Worm (Caenorhabditis elegans): ENCODE measurements around the gene clec-199.
A peak's percentile ranks its signal among the peaks of the same experiment; 100 is the strongest.

clec-199 gene

DNA sequence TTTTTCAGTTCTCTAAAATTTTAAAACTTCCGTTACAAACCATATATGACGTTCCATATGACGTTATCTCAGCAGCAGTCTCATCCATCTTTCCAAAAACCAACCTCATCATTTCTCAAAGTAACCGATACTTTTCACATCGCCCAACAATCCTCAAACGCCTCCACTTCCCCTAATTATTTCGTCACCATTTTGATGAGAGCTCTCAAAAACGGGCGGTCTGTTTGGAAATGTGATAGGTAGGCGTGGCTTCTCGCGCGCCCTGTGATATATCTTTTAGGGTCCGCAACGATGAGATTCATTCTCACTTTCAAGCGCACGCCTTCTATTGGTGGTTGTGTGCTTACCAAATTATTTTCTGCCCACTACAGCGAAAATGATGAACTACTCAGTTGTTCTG is 16.6 kb downstream of the clec-199 start, which contains the start of gene trh-1:
trh-1 (plus strand) TSS at position 301 of the 400 bp plus-strand sequence.
- TF ChIP-seq madf-9 (GFP tag; conservative IDR thresholded peaks at IDR 0.05) (no peak), aha-1 (tag) (no peak), dmd-6 (GFP tag; IDR thresholded peaks at IDR 0.05) (no peak), Y48G9A.11 (GFP tag; IDR thresholded peaks at IDR 0.05) (no peak), hlh-11 (tag; optimal IDR thresholded peaks at IDR 0.05) (no peak), ceh-28 (tag; optimal IDR thresholded peaks at IDR 0.05) (no peak), lin-38 (GFP tag; IDR thresholded peaks at IDR 0.05) (no peak)

DNA sequence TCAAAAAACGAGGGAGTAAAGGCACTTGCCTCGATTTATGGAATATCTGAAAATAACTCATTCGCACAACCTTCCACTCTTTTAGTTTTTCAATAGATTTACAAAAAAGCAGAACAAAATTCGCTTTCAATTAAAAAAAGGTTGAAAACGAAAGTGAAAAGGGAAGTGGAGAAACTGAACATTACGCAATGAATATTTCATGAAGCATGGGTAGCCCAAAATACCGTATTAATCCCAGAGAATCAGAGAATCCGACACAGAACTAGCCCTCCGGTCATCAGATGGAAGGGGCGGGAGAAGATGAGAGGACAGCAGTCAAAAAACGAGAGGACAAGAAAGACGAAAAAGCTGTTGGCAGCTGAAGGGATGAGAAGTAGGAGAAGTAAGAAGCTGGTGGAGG is 19.8 kb downstream of the clec-199 start, which contains the start of gene C30H6.5:
C30H6.5 (plus strand) TSS at position 301 of the 400 bp plus-strand sequence.
- TF ChIP-seq hif-1 (tag; optimal IDR thresholded peaks at IDR 0.05) (no peak), T26A8.4 (GFP tag; IDR thresholded peaks at IDR 0.05) (no peak), dpl-1 (GFP tag; optimal IDR thresholded peaks at IDR 0.05) (no peak), lin-13 (GFP tag; optimal IDR thresholded peaks at IDR 0.05) (no peak), snpc-1.2 (GFP tag; IDR thresholded peaks at IDR 0.05) (no peak), sdz-12 (GFP tag; optimal IDR thresholded peaks at IDR 0.05) (no peak), tra-1 (GFP tag; IDR thresholded peaks at IDR 0.05) (no peak), ama-1 (optimal IDR thresholded peaks at IDR 0.05) (no peak), mxl-3 (GFP tag; optimal IDR thresholded peaks at IDR 0.05) (no peak), jun-1 (tag; optimal IDR thresholded peaks at IDR 0.05) (no peak), ztf-7 (tag; optimal IDR thresholded peaks at IDR 0.05) (no peak), nhr-10 (tag; optimal IDR thresholded peaks at IDR 0.05) (no peak), lir-3 (tag; optimal IDR thresholded peaks at IDR 0.05) (no peak), mes-2 (tag; optimal IDR thresholded peaks at IDR 0.05; ENCODE audit: poor library complexity, severe bottlenecking) (no peak), attf-4 (tag; optimal IDR thresholded peaks at IDR 0.05) (no peak), daf-12 (tag; optimal IDR thresholded peaks at IDR 0.05) (no peak), zfp-3 (GFP tag; conservative IDR thresholded peaks at IDR 0.05) (no peak), mdl-1 (tag; optimal IDR thresholded peaks at IDR 0.05) (no peak), ceh-62 (tag; optimal IDR thresholded peaks at IDR 0.05) (no peak), pha-4 (GFP tag; IDR thresholded peaks at IDR 0.05) (no peak), pha-4 (tag; optimal IDR thresholded peaks at IDR 0.05) (no peak)

ce11 chrIV:17376127-17376526 is 24.4 kb downstream of the clec-199 start, which contains the start of gene haf-1:
Gene haf-1, plus strand, starts transcription at chrIV:17376427.
- TF ChIP-seq daf-16 (GFP tag; optimal IDR thresholded peaks at IDR 0.05) (no peak), daf-16 (tag; optimal IDR thresholded peaks at IDR 0.05) (peak; percentile 59), sdz-12 (GFP tag; optimal IDR thresholded peaks at IDR 0.05) (no peak)

ce11 chrIV:17380061-17380680 is 28.5 kb downstream of the clec-199 start, which contains the start of the genes C30H6.9 and dlat-2:
Gene C30H6.9, minus strand, starts transcription at chrIV:17380170.
Gene dlat-2, plus strand, starts transcription at chrIV:17380626.
- TF ChIP-seq mdt-29 (GFP tag; IDR thresholded peaks at IDR 0.05): no peak
- no peak for TF ChIP-seq R02D3.7 (tag; optimal IDR thresholded peaks at IDR 0.05)
- TF ChIP-seq nhr-111 (GFP tag; optimal IDR thresholded peaks at IDR 0.05): no peak
- TF ChIP-seq lsy-2 (tag; optimal IDR thresholded peaks at IDR 0.05): peak in 1 of 2 experiments; percentile 43
- no peak for TF ChIP-seq aha-1 (tag)
- TF ChIP-seq ZK546.5 (tag; optimal IDR thresholded peaks at IDR 0.05): no peak
- no peak for TF ChIP-seq tra-1 (GFP tag; IDR thresholded peaks at IDR 0.05)
- no peak for TF ChIP-seq egl-27 (tag; optimal IDR thresholded peaks at IDR 0.05)
- TF ChIP-seq lin-13 (GFP tag; optimal IDR thresholded peaks at IDR 0.05): no peak
- TF ChIP-seq ceh-20 (GFP tag; IDR thresholded peaks at IDR 0.05): no peak
- no peak for TF ChIP-seq ces-1 (GFP tag; optimal IDR thresholded peaks at IDR 0.05)
- TF ChIP-seq T26A8.4 (GFP tag; IDR thresholded peaks at IDR 0.05): no peak
- TF ChIP-seq pha-4 (GFP tag; IDR thresholded peaks at IDR 0.05): no peak
- peak; percentile 40 for TF ChIP-seq pha-4 (tag; optimal IDR thresholded peaks at IDR 0.05)
- TF ChIP-seq ztf-7 (tag; optimal IDR thresholded peaks at IDR 0.05): no peak
- TF ChIP-seq hlh-11 (tag; optimal IDR thresholded peaks at IDR 0.05): no peak
- no peak for TF ChIP-seq dmd-8 (GFP tag; IDR thresholded peaks at IDR 0.05)
- peak; percentile 50 for TF ChIP-seq dpl-1 (GFP tag; optimal IDR thresholded peaks at IDR 0.05)
- no peak for TF ChIP-seq nhr-77 (tag; optimal IDR thresholded peaks at IDR 0.05)
- no peak for TF ChIP-seq dmd-6 (GFP tag; IDR thresholded peaks at IDR 0.05)
- no peak for TF ChIP-seq ZK337.2 (GFP tag; IDR thresholded peaks at IDR 0.05)
- no peak for TF ChIP-seq ctbp-1 (GFP tag; IDR thresholded peaks at IDR 0.05)
- TF ChIP-seq D1046.2 (GFP tag; IDR thresholded peaks at IDR 0.05): no peak
- no peak for TF ChIP-seq ztf-11 (tag; optimal IDR thresholded peaks at IDR 0.05)
- no peak for TF ChIP-seq daf-16 (GFP tag; optimal IDR thresholded peaks at IDR 0.05)
- TF ChIP-seq daf-16 (tag; optimal IDR thresholded peaks at IDR 0.05): peak; percentile 48
- no peak for TF ChIP-seq ceh-82 (tag; optimal IDR thresholded peaks at IDR 0.05)
- TF ChIP-seq nhr-28 (tag; optimal IDR thresholded peaks at IDR 0.05): peak; percentile 28
